In the genomic region with DNA sequence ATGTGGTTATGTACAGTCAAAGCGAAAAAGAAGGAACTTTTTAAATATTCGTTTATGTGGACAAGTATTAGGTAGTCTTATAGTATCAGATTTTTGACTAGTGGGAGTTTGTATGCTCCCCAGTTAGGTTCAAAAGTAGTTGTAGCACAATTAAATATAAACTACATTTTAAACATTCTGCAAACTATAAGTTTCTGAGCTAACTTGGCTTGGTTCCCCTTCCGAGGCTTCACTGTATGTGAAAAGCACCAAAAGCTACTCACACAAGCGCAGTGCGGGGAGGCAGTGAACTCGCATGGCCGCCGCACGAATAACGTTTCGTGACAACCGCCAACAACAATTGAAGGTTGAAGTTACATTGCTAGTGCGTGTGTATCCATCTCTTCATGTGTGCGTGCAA, we compare ENCODE assay signal across 1 fruit fly cellular context.
TF ChIP-seq lines count a peak whose summit lies in the region.

No protein-coding gene starts in this region.

TF ChIP-seq in whole organism, embryonic, 481 proteins besides CTCF, POLR2A, EP300 and RAD21 (continued from another document):
- no peak for TF ChIP-seq NC2α (GFP tag; optimal IDR thresholded peaks at IDR 0.05; lab: Kevin White, UChicago)
- TF ChIP-seq Mad (GFP tag; optimal IDR thresholded peaks at IDR 0.05; lab: Kevin White, UChicago) = no peak
- TF ChIP-seq pho (GFP tag; optimal IDR thresholded peaks at IDR 0.05; lab: Kevin White, UChicago) = no peak
- TF ChIP-seq peb (GFP tag; IDR thresholded peaks at IDR 0.05; lab: Robert Waterston, UW) = 0 out of 2 replicates have a peak, but pooled peaks have one; percentile 7
- TF ChIP-seq Poxn (GFP tag; IDR thresholded peaks at IDR 0.05; lab: Robert Waterston, UW) = no peak
- TF ChIP-seq CG2129 (GFP tag; IDR thresholded peaks at IDR 0.05; lab: Robert Waterston, UW; ENCODE audit: partially characterized antibody) = no peak
- no peak for TF ChIP-seq Trl (optimal IDR thresholded peaks at IDR 0.05; lab: Kevin White, UChicago)
- no peak for TF ChIP-seq Trl (GFP tag; optimal IDR thresholded peaks at IDR 0.05; lab: Kevin White, UChicago)
- TF ChIP-seq insv (GFP tag; optimal IDR thresholded peaks at IDR 0.05; lab: Kevin White, UChicago) = no peak
- TF ChIP-seq Oaz (GFP tag; IDR thresholded peaks at IDR 0.05; lab: Robert Waterston, UW) = peak; percentile 38; the same call in 1 of the 2 replicates
- no peak for TF ChIP-seq CG4424 (GFP tag; optimal IDR thresholded peaks at IDR 0.05; lab: Kevin White, UChicago)
- TF ChIP-seq hb (GFP tag; IDR thresholded peaks at IDR 0.05; lab: Robert Waterston, UW; ENCODE audit: partially characterized antibody) = no peak
- TF ChIP-seq CG7745 (tag; optimal IDR thresholded peaks at IDR 0.05; lab: Kevin White, UChicago) = no peak
- TF ChIP-seq sna (GFP tag; IDR thresholded peaks at IDR 0.05; lab: Robert Waterston, UW; ENCODE audit: partially characterized antibody) = no peak
- TF ChIP-seq dan (GFP tag; IDR thresholded peaks at IDR 0.05; lab: Robert Waterston, UW) = no peak
- peak; percentile 23 for TF ChIP-seq phol (tag; optimal IDR thresholded peaks at IDR 0.05; lab: Kevin White, UChicago)
- no peak for TF ChIP-seq unc-4 (GFP tag; IDR thresholded peaks at IDR 0.05; lab: Robert Waterston, UW; ENCODE audit: partially characterized antibody)
- no peak for TF ChIP-seq CG30020 (tag; optimal IDR thresholded peaks at IDR 0.05; lab: Kevin White, UChicago)
- peak; percentile 37; the same call in 1 of the 3 replicates for TF ChIP-seq B-H1 (GFP tag; IDR thresholded peaks at IDR 0.05; lab: Robert Waterston, UW)
- TF ChIP-seq mld (GFP tag; IDR thresholded peaks at IDR 0.05; lab: Robert Waterston, UW; ENCODE audit: partially characterized antibody) = no peak
- TF ChIP-seq CG11093 (GFP tag; IDR thresholded peaks at IDR 0.05; lab: Robert Waterston, UW) = no peak
- TF ChIP-seq fru (optimal IDR thresholded peaks at IDR 0.05; lab: Kevin White, UChicago) = no peak
- TF ChIP-seq pum (GFP tag; optimal IDR thresholded peaks at IDR 0.05; lab: Kevin White, UChicago) = no peak
- TF ChIP-seq CG2116 (GFP tag; optimal IDR thresholded peaks at IDR 0.05; lab: Kevin White, UChicago) = no peak
- no peak for TF ChIP-seq Atf-2 (GFP tag; optimal IDR thresholded peaks at IDR 0.05; lab: Kevin White, UChicago)
- TF ChIP-seq gce (GFP tag; IDR thresholded peaks at IDR 0.05; lab: Robert Waterston, UW) = no peak
- TF ChIP-seq CG8924 (tag; optimal IDR thresholded peaks at IDR 0.05; lab: Kevin White, UChicago) = no peak
- peak; percentile 9 for TF ChIP-seq Xbp1 (GFP tag; optimal IDR thresholded peaks at IDR 0.05; lab: Kevin White, UChicago)
- TF ChIP-seq CG10462 (GFP tag; optimal IDR thresholded peaks at IDR 0.05; lab: Kevin White, UChicago) = no peak
- no peak for TF ChIP-seq tx (GFP tag; optimal IDR thresholded peaks at IDR 0.05; lab: Kevin White, UChicago)
- TF ChIP-seq tgo (GFP tag; IDR thresholded peaks at IDR 0.05; lab: Robert Waterston, UW) = peak; percentile 68
- TF ChIP-seq Eip74EF (GFP tag; optimal IDR thresholded peaks at IDR 0.05; lab: Kevin White, UChicago) = no peak
- no peak for TF ChIP-seq maf-S (GFP tag; optimal IDR thresholded peaks at IDR 0.05; lab: Kevin White, UChicago)
- peak; percentile 20; the same call in 1 of the 2 replicates for TF ChIP-seq H2.0 (GFP tag; IDR thresholded peaks at IDR 0.05; lab: Robert Waterston, UW)
- no peak for TF ChIP-seq CG9609 (GFP tag; optimal IDR thresholded peaks at IDR 0.05; lab: Kevin White, UChicago)
- no peak for TF ChIP-seq Hsf (GFP tag; optimal IDR thresholded peaks at IDR 0.05; lab: Kevin White, UChicago)
- no peak for TF ChIP-seq CG8359 (GFP tag; optimal IDR thresholded peaks at IDR 0.05; lab: Kevin White, UChicago; ENCODE audit: borderline replicate concordance)
- TF ChIP-seq CG15601 (tag; optimal IDR thresholded peaks at IDR 0.05; lab: Kevin White, UChicago) = no peak
- no peak for TF ChIP-seq Rx (GFP tag; IDR thresholded peaks at IDR 0.05; lab: Robert Waterston, UW)
- TF ChIP-seq cg (GFP tag; optimal IDR thresholded peaks at IDR 0.05; lab: Kevin White, UChicago) = peak; percentile 45
- TF ChIP-seq E2f2 (GFP tag; IDR thresholded peaks at IDR 0.05; lab: Robert Waterston, UW) = peak; percentile 42; the same call in 1 of the 2 replicates
- no peak for TF ChIP-seq BtbVII (GFP tag; optimal IDR thresholded peaks at IDR 0.05; lab: Kevin White, UChicago)
- peak; percentile 13 for TF ChIP-seq CG18262 (tag; optimal IDR thresholded peaks at IDR 0.05; lab: Kevin White, UChicago)
- TF ChIP-seq dysf (GFP tag; IDR thresholded peaks at IDR 0.05; lab: Robert Waterston, UW) = peak; percentile 72
- TF ChIP-seq CG18764 (GFP tag; optimal IDR thresholded peaks at IDR 0.05; lab: Kevin White, UChicago) = no peak
- no peak for TF ChIP-seq ems (GFP tag; optimal IDR thresholded peaks at IDR 0.05; lab: Kevin White, UChicago)
- no peak for TF ChIP-seq MTF-1 (GFP tag; optimal IDR thresholded peaks at IDR 0.05; lab: Kevin White, UChicago; ENCODE audit: borderline replicate concordance)
- no peak for TF ChIP-seq CG6254 (GFP tag; optimal IDR thresholded peaks at IDR 0.05; lab: Kevin White, UChicago)
- no peak for TF ChIP-seq Fer1 (GFP tag; optimal IDR thresholded peaks at IDR 0.05; lab: Kevin White, UChicago)
- TF ChIP-seq ash1 (GFP tag; optimal IDR thresholded peaks at IDR 0.05; lab: Kevin White, UChicago) = no peak
- TF ChIP-seq Atf3 (GFP tag; optimal IDR thresholded peaks at IDR 0.05; lab: Kevin White, UChicago) = no peak
- TF ChIP-seq br (optimal IDR thresholded peaks at IDR 0.05; lab: Kevin White, UChicago) = no peak
- TF ChIP-seq CG6689 (GFP tag; IDR thresholded peaks at IDR 0.05; lab: Robert Waterston, UW) = peak; percentile 66
- TF ChIP-seq CG2678 (tag; optimal IDR thresholded peaks at IDR 0.05; lab: Kevin White, UChicago) = peak; percentile 55
- peak; percentile 37 for TF ChIP-seq Sox102F (GFP tag; optimal IDR thresholded peaks at IDR 0.05; lab: Kevin White, UChicago)
- TF ChIP-seq ind (GFP tag; optimal IDR thresholded peaks at IDR 0.05; lab: Kevin White, UChicago) = peak; percentile 6
- 0 out of 2 replicates have a peak, but pooled peaks have one; percentile 10 for TF ChIP-seq CG31441 (GFP tag; IDR thresholded peaks at IDR 0.05; lab: Robert Waterston, UW)
- TF ChIP-seq CG8281 (tag; optimal IDR thresholded peaks at IDR 0.05; lab: Kevin White, UChicago) = no peak
- 0 out of 2 replicates have a peak, but pooled peaks have one; percentile 8 for TF ChIP-seq ssp (GFP tag; IDR thresholded peaks at IDR 0.05; lab: Robert Waterston, UW)
- no peak for TF ChIP-seq zen2 (GFP tag; IDR thresholded peaks at IDR 0.05; lab: Robert Waterston, UW; ENCODE audit: partially characterized antibody)
- TF ChIP-seq Bteb2 (GFP tag; optimal IDR thresholded peaks at IDR 0.05; lab: Kevin White, UChicago) = no peak
- TF ChIP-seq kay (GFP tag; optimal IDR thresholded peaks at IDR 0.05; lab: Kevin White, UChicago) = no peak
- no peak for TF ChIP-seq NC2β (GFP tag; optimal IDR thresholded peaks at IDR 0.05; lab: Kevin White, UChicago)
- no peak for TF ChIP-seq otp (GFP tag; IDR thresholded peaks at IDR 0.05; lab: Robert Waterston, UW)
- TF ChIP-seq CG3726 (GFP tag; IDR thresholded peaks at IDR 0.05; lab: Robert Waterston, UW) = no peak
- peak; percentile 33 for TF ChIP-seq dimm (GFP tag; IDR thresholded peaks at IDR 0.05; lab: Robert Waterston, UW)
- TF ChIP-seq CG16863 (GFP tag; optimal IDR thresholded peaks at IDR 0.05; lab: Kevin White, UChicago) = no peak
- TF ChIP-seq D19A (tag; optimal IDR thresholded peaks at IDR 0.05; lab: Kevin White, UChicago) = no peak
- TF ChIP-seq H15 (GFP tag; IDR thresholded peaks at IDR 0.05; lab: Robert Waterston, UW) = no peak
- peak; percentile 51 for TF ChIP-seq CG3847 (GFP tag; IDR thresholded peaks at IDR 0.05; lab: Robert Waterston, UW)
- no peak for TF ChIP-seq grn (GFP tag; optimal IDR thresholded peaks at IDR 0.05; lab: Kevin White, UChicago)
- no peak for TF ChIP-seq D19B (GFP tag; optimal IDR thresholded peaks at IDR 0.05; lab: Kevin White, UChicago)
- no peak for TF ChIP-seq stc (GFP tag; IDR thresholded peaks at IDR 0.05; lab: Robert Waterston, UW)
- no peak for TF ChIP-seq CG7271 (tag; optimal IDR thresholded peaks at IDR 0.05; lab: Kevin White, UChicago)
- no peak for TF ChIP-seq wdn (GFP tag; IDR thresholded peaks at IDR 0.05; lab: Robert Waterston, UW)
- peak in 1 of 2 experiments; percentile 50 for TF ChIP-seq Hr51 (GFP tag; optimal IDR thresholded peaks at IDR 0.05; lab: Kevin White, UChicago)
- no peak for TF ChIP-seq CG11723 (GFP tag; optimal IDR thresholded peaks at IDR 0.05; lab: Kevin White, UChicago)
- no peak for TF ChIP-seq CG1024 (GFP tag; IDR thresholded peaks at IDR 0.05; lab: Robert Waterston, UW)
- TF ChIP-seq sd (tag; optimal IDR thresholded peaks at IDR 0.05; lab: Kevin White, UChicago) = no peak
- TF ChIP-seq pros (GFP tag; optimal IDR thresholded peaks at IDR 0.05; lab: Kevin White, UChicago) = no peak
- no peak for TF ChIP-seq lola (GFP tag; optimal IDR thresholded peaks at IDR 0.05; lab: Kevin White, UChicago)
- no peak for TF ChIP-seq PHDP (tag; optimal IDR thresholded peaks at IDR 0.05; lab: Kevin White, UChicago)
- TF ChIP-seq Dref (GFP tag; IDR thresholded peaks at IDR 0.05; lab: Robert Waterston, UW) = no peak
- peak; percentile 51; the same call in 2 of the 3 replicates for TF ChIP-seq Mrtf (GFP tag; IDR thresholded peaks at IDR 0.05; lab: Robert Waterston, UW)
- no peak for TF ChIP-seq pita (GFP tag; optimal IDR thresholded peaks at IDR 0.05; lab: Kevin White, UChicago)
- TF ChIP-seq Deaf1 (tag; optimal IDR thresholded peaks at IDR 0.05; lab: Kevin White, UChicago) = no peak
- TF ChIP-seq disco-r (GFP tag; optimal IDR thresholded peaks at IDR 0.05; lab: Kevin White, UChicago) = no peak
- no peak for TF ChIP-seq CG17186 (GFP tag; optimal IDR thresholded peaks at IDR 0.05; lab: Kevin White, UChicago)
- TF ChIP-seq MESR4 (GFP tag; optimal IDR thresholded peaks at IDR 0.05; lab: Kevin White, UChicago) = no peak
- TF ChIP-seq CG34376 (GFP tag; optimal IDR thresholded peaks at IDR 0.05; lab: Kevin White, UChicago) = no peak
- no peak for TF ChIP-seq pan (optimal IDR thresholded peaks at IDR 0.05; lab: Kevin White, UChicago)
- TF ChIP-seq pan (GFP tag; optimal IDR thresholded peaks at IDR 0.05 in 1 of 2, IDR thresholded peaks at IDR 0.05 in 1 of 2) = peak in 1 of 2 experiments; percentile 48
- TF ChIP-seq CG16815 (GFP tag; optimal IDR thresholded peaks at IDR 0.05; lab: Kevin White, UChicago) = no peak
- TF ChIP-seq CG30431 (GFP tag; optimal IDR thresholded peaks at IDR 0.05; lab: Kevin White, UChicago) = no peak
- TF ChIP-seq CG1233 (GFP tag; optimal IDR thresholded peaks at IDR 0.05; lab: Kevin White, UChicago) = no peak
- TF ChIP-seq gfzf (GFP tag; optimal IDR thresholded peaks at IDR 0.05; lab: Kevin White, UChicago) = no peak
- TF ChIP-seq Tbp (GFP tag; optimal IDR thresholded peaks at IDR 0.05; lab: Kevin White, UChicago) = no peak
- TF ChIP-seq mirr (GFP tag; optimal IDR thresholded peaks at IDR 0.05; lab: Kevin White, UChicago) = no peak
- no peak for TF ChIP-seq CG32772 (GFP tag; IDR thresholded peaks at IDR 0.05; lab: Robert Waterston, UW)
- TF ChIP-seq CG4617 (GFP tag; optimal IDR thresholded peaks at IDR 0.05; lab: Kevin White, UChicago; ENCODE audit: borderline replicate concordance) = no peak
- peak; percentile 37; the same call in 1 of the 2 replicates for TF ChIP-seq CG14667 (GFP tag; IDR thresholded peaks at IDR 0.05; lab: Robert Waterston, UW)
- TF ChIP-seq CG7357 (GFP tag; IDR thresholded peaks at IDR 0.05; lab: Robert Waterston, UW) = peak; percentile 50; the same call in 1 of the 3 replicates
- no peak for TF ChIP-seq Opbp (GFP tag; IDR thresholded peaks at IDR 0.05; lab: Robert Waterston, UW; ENCODE audit: partially characterized antibody)
- TF ChIP-seq lov (optimal IDR thresholded peaks at IDR 0.05; lab: Kevin White, UChicago) = no peak
- no peak for TF ChIP-seq lov (GFP tag; IDR thresholded peaks at IDR 0.05; lab: Robert Waterston, UW)
- no peak for TF ChIP-seq zfh2 (GFP tag; optimal IDR thresholded peaks at IDR 0.05; lab: Kevin White, UChicago)
- peak; percentile 40 for TF ChIP-seq CG7839 (tag; optimal IDR thresholded peaks at IDR 0.05; lab: Kevin White, UChicago)
- no peak for TF ChIP-seq Atf6 (GFP tag; IDR thresholded peaks at IDR 0.05; lab: Robert Waterston, UW)
- no peak for TF ChIP-seq CG1792 (GFP tag; optimal IDR thresholded peaks at IDR 0.05; lab: Kevin White, UChicago)
- TF ChIP-seq schlank (tag; optimal IDR thresholded peaks at IDR 0.05; lab: Kevin White, UChicago) = no peak
- no peak for TF ChIP-seq CG13624 (GFP tag; optimal IDR thresholded peaks at IDR 0.05; lab: Kevin White, UChicago)
- TF ChIP-seq bab2 (GFP tag; optimal IDR thresholded peaks at IDR 0.05; lab: Kevin White, UChicago) = peak; percentile 20
- peak; percentile 59 for TF ChIP-seq HLH3B (GFP tag; IDR thresholded peaks at IDR 0.05; lab: Robert Waterston, UW)
- TF ChIP-seq Kr (GFP tag; optimal IDR thresholded peaks at IDR 0.05; lab: Kevin White, UChicago) = no peak
- TF ChIP-seq pnt (GFP tag; optimal IDR thresholded peaks at IDR 0.05; lab: Kevin White, UChicago) = no peak
- TF ChIP-seq Hr3 (GFP tag; optimal IDR thresholded peaks at IDR 0.05; lab: Kevin White, UChicago) = no peak
